Fruit fly (Drosophila melanogaster) whole organism, embryonic: Measurements from ENCODE around the gene Ac76E.

ENCODE experiments used
- CG1024 ChIP-seq: fragments of 200-800 bp; sonication (Bioruptor generic); IDR thresholded peaks from 2 replicates; pipeline ENCODE4 v1.3.6; 2022; ENCODE audit warnings: missing biosample characterization, missing genetic modification characterization
- CG10462 ChIP-seq: fragments of 200-800 bp; sonication (Bioruptor generic); optimal IDR thresholded peaks from 2 replicates; lab custom pipeline; 2016; ENCODE audit warnings: missing biosample characterization, missing genetic modification characterization
- CG12744 ChIP-seq: fragments of 200-800 bp; sonication (Bioruptor generic); optimal IDR thresholded peaks from 2 replicates; lab custom pipeline; 2016; ENCODE audit warnings: missing biosample characterization, missing genetic modification characterization
- CG13775 ChIP-seq: fragments of 200-800 bp; sonication (Bioruptor generic); optimal IDR thresholded peaks from 3 replicates; lab custom pipeline; 2017; ENCODE audit warnings: missing biosample characterization, mild to moderate bottlenecking, missing genetic modification characterization
- CG15514 ChIP-seq: fragments of 200-800 bp; sonication (Bioruptor generic); optimal IDR thresholded peaks from 3 replicates; lab custom pipeline; 2017; ENCODE audit warnings: missing biosample characterization, missing genetic modification characterization, mild to moderate bottlenecking, moderate library complexity, missing genetic modification reagents
- CG1647 ChIP-seq: fragments of 200-800 bp; sonication (Bioruptor generic); optimal IDR thresholded peaks from 3 replicates; lab custom pipeline; 2016; ENCODE audit warnings: missing biosample characterization, missing genetic modification characterization
- CG17802 ChIP-seq: fragments of 200-800 bp; sonication (Bioruptor generic); optimal IDR thresholded peaks from 2 replicates; lab custom pipeline; 2018; ENCODE audit warnings: missing biosample characterization, mild to moderate bottlenecking, missing genetic modification characterization, moderate library complexity
- CG17912 ChIP-seq: fragments of 200-800 bp; sonication (Bioruptor generic); optimal IDR thresholded peaks from 2 replicates; lab custom pipeline; 2018; ENCODE audit warnings: missing biosample characterization, mild to moderate bottlenecking, missing genetic modification characterization
- CG2712 ChIP-seq: fragments of 200-800 bp; optimal IDR thresholded peaks from 3 replicates; lab custom pipeline; 2019; ENCODE audit warnings: missing biosample characterization, mild to moderate bottlenecking, missing genetic modification characterization, moderate library complexity
- CG30403 ChIP-seq: fragments of 200-800 bp; sonication (Bioruptor generic); optimal IDR thresholded peaks from 3 replicates; lab custom pipeline; 2016; ENCODE audit warnings: missing biosample characterization, missing genetic modification characterization
- CG32767 ChIP-seq: fragments of 200-800 bp; sonication (Bioruptor generic); IDR thresholded peaks from 2 replicates; pipeline ENCODE4 v1.3.6; 2022; ENCODE audit warnings: missing biosample characterization, missing genetic modification characterization
- CG34376 ChIP-seq: fragments of 200-800 bp; sonication (Bioruptor generic); optimal IDR thresholded peaks from 2 replicates; lab custom pipeline; 2018; ENCODE audit warnings: missing biosample characterization, mild to moderate bottlenecking, missing genetic modification characterization
- CG6272 ChIP-seq: fragments of 200-800 bp; sonication (Bioruptor generic); IDR thresholded peaks from 2 replicates; pipeline ENCODE4 v1.3.6; 2022; ENCODE audit warnings: missing biosample characterization, missing genetic modification characterization
- D19A ChIP-seq: fragments of 200-800 bp; optimal IDR thresholded peaks from 3 replicates; lab custom pipeline; 2019; ENCODE audit warnings: missing biosample characterization, mild to moderate bottlenecking, missing genetic modification characterization, moderate library complexity
- Gsc ChIP-seq: fragments of 200-800 bp; sonication (Bioruptor generic); IDR thresholded peaks from 2 replicates; pipeline ENCODE4 v1.3.6; 2022; ENCODE audit warnings: missing biosample characterization, missing genetic modification characterization
- Gug ChIP-seq: fragments of 200-800 bp; sonication (Bioruptor generic); IDR thresholded peaks from 4 replicates; pipeline ENCODE4 v1.3.6; 2022; ENCODE audit warnings: missing biosample characterization, missing genetic modification characterization
- Mad ChIP-seq: fragments of 200-800 bp; sonication (Bioruptor generic); optimal IDR thresholded peaks from 2 replicates; lab custom pipeline; 2016; ENCODE audit warnings: missing biosample characterization, missing genetic modification characterization
- Oli ChIP-seq: fragments of 200-800 bp; sonication (Bioruptor generic); optimal IDR thresholded peaks from 2 replicates; lab custom pipeline; 2018; ENCODE audit warnings: missing biosample characterization, mild to moderate bottlenecking, missing genetic modification characterization, moderate library complexity
- Ravus ChIP-seq: fragments of 200-800 bp; sonication (Bioruptor generic); IDR thresholded peaks from 2 replicates; pipeline ENCODE4 v1.3.6; 2022; ENCODE audit warnings: missing biosample characterization, missing genetic modification characterization
- Sry-β ChIP-seq: fragments of 200-800 bp; sonication (Bioruptor generic); optimal IDR thresholded peaks from 2 replicates; lab custom pipeline; 2018; ENCODE audit warnings: missing biosample characterization, mild to moderate bottlenecking, missing genetic modification characterization, moderate library complexity
- Stat92E ChIP-seq, 3 experiments: fragments of >200 bp in 2 of 3; fragments of 200-800 bp in 1 of 3; sonication (Bioruptor generic) in 1 of 3; optimal IDR thresholded peaks; 2 replicates each; lab custom pipeline; 2017 to 2019; ENCODE audit warnings: missing biosample characterization in 3 of 3, missing genetic modification characterization in 3 of 3, mild to moderate bottlenecking in 1 of 3, moderate library complexity in 1 of 3
- TFAM ChIP-seq: fragments of 200-800 bp; sonication (Bioruptor generic); optimal IDR thresholded peaks from 2 replicates; lab custom pipeline; 2017; ENCODE audit warnings: missing biosample characterization, missing genetic modification characterization, inconsistent platforms
- Tbp ChIP-seq: fragments of >200 bp; optimal IDR thresholded peaks from 2 replicates; lab custom pipeline; 2018; ENCODE audit warnings: missing biosample characterization, missing genetic modification characterization
- Vsx1 ChIP-seq: fragments of 200-800 bp; sonication (Bioruptor generic); optimal IDR thresholded peaks from 2 replicates; lab custom pipeline; 2017; ENCODE audit warnings: missing biosample characterization, mild to moderate bottlenecking, missing genetic modification characterization, missing genetic modification reagents
- Xbp1 ChIP-seq: fragments of 200-800 bp; sonication (Bioruptor generic); optimal IDR thresholded peaks from 3 replicates; lab custom pipeline; 2016; ENCODE audit warnings: missing biosample characterization, mild to moderate bottlenecking, missing genetic modification characterization
- Xrp1 ChIP-seq: fragments of 200-800 bp; sonication (Bioruptor generic); IDR thresholded peaks from 2 replicates; pipeline ENCODE4 v1.3.6; 2022; ENCODE audit warnings: missing biosample characterization, missing genetic modification characterization
- al ChIP-seq: fragments of 200-800 bp; sonication (Bioruptor generic); IDR thresholded peaks from 2 replicates; pipeline ENCODE4 v1.3.6; 2022; ENCODE audit warnings: missing biosample characterization, missing genetic modification characterization
- aop ChIP-seq: fragments of 200-800 bp; sonication (Bioruptor generic); IDR thresholded peaks from 2 replicates; pipeline ENCODE4 v1.3.6; 2022; ENCODE audit warnings: missing biosample characterization, missing genetic modification characterization
- bigmax ChIP-seq: fragments of 200-800 bp; sonication (Bioruptor generic); optimal IDR thresholded peaks from 2 replicates; lab custom pipeline; 2018; ENCODE audit warnings: missing biosample characterization, mild to moderate bottlenecking, missing genetic modification characterization
- cato ChIP-seq: fragments of 200-800 bp; sonication (Bioruptor generic); optimal IDR thresholded peaks from 2 replicates; lab custom pipeline; 2016; ENCODE audit warnings: missing biosample characterization, missing genetic modification characterization, borderline replicate concordance
- ci ChIP-seq: fragments of 200-800 bp; sonication (Bioruptor generic); IDR thresholded peaks from 3 replicates; pipeline ENCODE4 v1.3.6; 2022; ENCODE audit warnings: missing biosample characterization, missing genetic modification characterization
- crc ChIP-seq: fragments of 200-800 bp; sonication (Bioruptor generic); optimal IDR thresholded peaks from 2 replicates; lab custom pipeline; 2016; ENCODE audit warnings: missing biosample characterization, missing genetic modification characterization
- crp ChIP-seq, 2 experiments: fragments of 200-800 bp; sonication (Bioruptor generic); optimal IDR thresholded peaks; 2 replicates in 1 of 2; 3 replicates in 1 of 2; lab custom pipeline; 2017; ENCODE audit warnings: missing biosample characterization in 2 of 2, missing genetic modification characterization in 2 of 2, mild to moderate bottlenecking in 1 of 2, moderate library complexity in 1 of 2
- cwo ChIP-seq: fragments of 200-800 bp; sonication (Bioruptor generic); optimal IDR thresholded peaks from 3 replicates; lab custom pipeline; 2017; ENCODE audit warnings: missing biosample characterization, missing genetic modification characterization, mild to moderate bottlenecking, moderate library complexity, missing genetic modification reagents
- dan ChIP-seq: fragments of 200-800 bp; sonication (Bioruptor generic); IDR thresholded peaks from 2 replicates; pipeline ENCODE4 v1.3.6; 2022; ENCODE audit warnings: missing biosample characterization, missing genetic modification characterization
- dati ChIP-seq: fragments of 200-800 bp; sonication (Bioruptor generic); IDR thresholded peaks from 2 replicates; pipeline ENCODE4 v1.3.6; 2022; ENCODE audit warnings: missing biosample characterization, missing genetic modification characterization
- dmrt11E ChIP-seq: fragments of 200-800 bp; sonication (Bioruptor generic); optimal IDR thresholded peaks from 3 replicates; lab custom pipeline; 2018; ENCODE audit warnings: missing biosample characterization, mild to moderate bottlenecking, missing genetic modification characterization, moderate library complexity
- dpn ChIP-seq, 2 experiments: fragments of 200-800 bp; sonication (Bioruptor generic); optimal IDR thresholded peaks; 3 replicates each; lab custom pipeline; 2016; ENCODE audit warnings: missing biosample characterization in 2 of 2, missing genetic modification characterization in 2 of 2
- fd96Cb ChIP-seq: fragments of 200-800 bp; sonication (Bioruptor generic); optimal IDR thresholded peaks from 2 replicates; lab custom pipeline; 2018; ENCODE audit warnings: missing biosample characterization, mild to moderate bottlenecking, missing genetic modification characterization, moderate library complexity
- ham ChIP-seq: fragments of 200-800 bp; sonication (Bioruptor generic); IDR thresholded peaks from 2 replicates; pipeline ENCODE4 v1.3.6; 2022; ENCODE audit warnings: missing biosample characterization, missing genetic modification characterization
- kah ChIP-seq: fragments of 200-800 bp; sonication (Bioruptor generic); optimal IDR thresholded peaks from 2 replicates; lab custom pipeline; 2018; ENCODE audit warnings: missing biosample characterization, mild to moderate bottlenecking, missing genetic modification characterization
- onecut ChIP-seq: fragments of 200-800 bp; sonication (Bioruptor generic); IDR thresholded peaks from 2 replicates; pipeline ENCODE4 v1.3.6; 2022; ENCODE audit warnings: missing biosample characterization, missing genetic modification characterization
- pfk ChIP-seq: fragments of 200-800 bp; sonication (Bioruptor generic); optimal IDR thresholded peaks from 2 replicates; lab custom pipeline; 2018; ENCODE audit warnings: missing biosample characterization, mild to moderate bottlenecking, missing genetic modification characterization, moderate library complexity
- prd ChIP-seq, 3 experiments: fragments of >200 bp in 2 of 3; fragments of 200-800 bp in 1 of 3; sonication (Bioruptor generic) in 1 of 3; optimal IDR thresholded peaks in 2 of 3; IDR thresholded peaks in 1 of 3; 2 replicates in 2 of 3; 3 replicates in 1 of 3; pipeline versions ENCODE4 v1.3.6 to Lab custom; 2017 to 2022; ENCODE audit warnings: missing biosample characterization in 1 of 3, missing genetic modification characterization in 1 of 3
- sob ChIP-seq: fragments of 200-800 bp; sonication (Bioruptor generic); IDR thresholded peaks from 2 replicates; pipeline ENCODE4 v1.3.6; 2022; ENCODE audit warnings: missing biosample characterization, missing genetic modification characterization
- ttk ChIP-seq: fragments of 200-800 bp; sonication (Bioruptor generic); IDR thresholded peaks from 2 replicates; pipeline ENCODE4 v2.1.2; 2022; ENCODE audit warnings: missing biosample characterization, missing genetic modification characterization
- unpg ChIP-seq: fragments of 200-800 bp; sonication (Bioruptor generic); optimal IDR thresholded peaks from 3 replicates; lab custom pipeline; 2018; ENCODE audit warnings: missing biosample characterization, mild to moderate bottlenecking, missing genetic modification characterization, moderate library complexity
- zf30C ChIP-seq: fragments of 200-800 bp; sonication (Bioruptor generic); optimal IDR thresholded peaks from 3 replicates; lab custom pipeline; 2018; ENCODE audit warnings: missing biosample characterization, mild to moderate bottlenecking, missing genetic modification characterization

Gene Ac76E

DNA sequence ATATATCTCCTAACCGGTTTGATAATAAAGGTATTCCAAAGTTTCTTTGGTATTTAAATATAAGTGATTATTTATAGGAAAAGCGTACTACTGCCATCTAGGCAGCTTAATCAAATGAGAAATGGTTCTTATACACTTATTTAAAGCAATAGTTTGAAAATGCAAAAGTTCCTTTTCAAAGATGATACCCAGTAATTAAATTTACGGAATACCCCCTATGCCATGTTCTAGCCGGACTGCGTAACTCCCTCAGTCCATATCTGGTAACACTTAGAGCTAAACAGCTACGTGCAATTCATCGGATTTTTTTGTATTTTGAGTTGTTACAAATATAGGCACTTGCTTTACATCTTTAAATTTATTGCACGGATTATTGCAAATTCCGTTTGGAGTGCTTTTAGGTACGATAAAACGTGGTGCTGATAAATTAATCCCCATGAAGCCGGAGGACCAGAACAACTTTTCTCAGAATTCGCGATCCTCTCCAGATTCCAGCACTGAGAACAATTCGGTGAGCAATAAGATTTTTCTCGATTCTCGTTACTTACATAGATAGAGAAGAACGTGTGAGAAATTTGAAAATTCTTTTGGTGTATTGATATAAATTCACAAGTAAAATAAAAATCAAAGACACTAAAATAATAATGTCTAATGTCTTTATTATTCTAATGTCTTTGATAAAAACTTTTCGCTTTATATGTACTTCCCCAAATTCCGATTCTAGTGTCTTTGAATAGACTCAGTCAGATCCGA, 63.6 kb downstream of the Ac76E start, which contains the start of gene CG7668 (continued):
- peak; percentile 78 for TF ChIP-seq cato (GFP tag; lab: Kevin White, UChicago)
- peak; percentile 97; the same call in 2 of the 3 replicates for TF ChIP-seq ci (GFP tag; lab: Robert Waterston, UW)
- TF ChIP-seq bigmax (GFP tag; lab: Kevin White, UChicago), result no peak
- TF ChIP-seq CG10462 (GFP tag; lab: Kevin White, UChicago), result peak; percentile 63
- TF ChIP-seq prd (optimal IDR thresholded peaks at IDR 0.05; lab: Kevin White, UChicago), result no peak
- TF ChIP-seq prd (GFP tag; IDR thresholded peaks at IDR 0.05; lab: Robert Waterston, UW), result peak; percentile 92
- peak; percentile 95 for TF ChIP-seq unpg (GFP tag; lab: Kevin White, UChicago)
- peak; percentile 86 for TF ChIP-seq CG15514 (GFP tag; lab: Kevin White, UChicago)
- no peak; the same call in 1 of the 2 replicates for TF ChIP-seq al
- TF ChIP-seq CG1647, result peak; percentile 23
- peak; percentile 79; the same call in 3 of the 4 replicates for TF ChIP-seq Gug (GFP tag; lab: Robert Waterston, UW)
- peak; percentile 84 for TF ChIP-seq CG12744 (GFP tag; lab: Kevin White, UChicago)
- TF ChIP-seq ham, result no peak
- peak; percentile 81 for TF ChIP-seq CG34376 (GFP tag; lab: Kevin White, UChicago)
- no peak; the same call in 1 of the 2 replicates for TF ChIP-seq dati
- peak; percentile 92 for TF ChIP-seq ttk (GFP tag; lab: Robert Waterston, UW)
- peak; percentile 5 to 51 for TF ChIP-seq crp (GFP tag; optimal IDR thresholded peaks at IDR 0.05; lab: Kevin White, UChicago)
- peak; percentile 89 to 93 for TF ChIP-seq dpn (GFP tag; optimal IDR thresholded peaks at IDR 0.05; lab: Kevin White, UChicago)
- TF ChIP-seq TFAM (GFP tag; lab: Kevin White, UChicago), result peak; percentile 34
- peak; percentile 80 for TF ChIP-seq cwo (GFP tag; lab: Kevin White, UChicago)
- peak; percentile 69 for TF ChIP-seq D19A
- TF ChIP-seq dan, result no peak
- TF ChIP-seq Sry-β, result peak; percentile 40
- peak; percentile 94 for TF ChIP-seq CG2712 (tag; lab: Kevin White, UChicago)
- TF ChIP-seq Ravus (GFP tag; lab: Robert Waterston, UW), result peak; percentile 50; the same call in 1 of the 2 replicates
- peak; percentile 92 for TF ChIP-seq dmrt11E
- TF ChIP-seq CG6272 (GFP tag; lab: Robert Waterston, UW), result no peak
- no peak for TF ChIP-seq Gsc
- TF ChIP-seq CG17802 (tag; lab: Kevin White, UChicago), result peak; percentile 67
- peak; percentile 78 for TF ChIP-seq Mad (GFP tag; lab: Kevin White, UChicago)
- TF ChIP-seq Xbp1 (GFP tag; lab: Kevin White, UChicago), result peak; percentile 91
- peak; percentile 47 for TF ChIP-seq pfk (GFP tag; lab: Kevin White, UChicago)
- peak; percentile 87 for TF ChIP-seq CG1024 (GFP tag; lab: Robert Waterston, UW)
- TF ChIP-seq Vsx1 (GFP tag; lab: Kevin White, UChicago), result peak; percentile 81
- TF ChIP-seq aop (GFP tag; lab: Robert Waterston, UW), result no peak
- TF ChIP-seq zf30C (GFP tag; lab: Kevin White, UChicago), result peak; percentile 88
- TF ChIP-seq Tbp (GFP tag; lab: Kevin White, UChicago), result no peak
- peak; percentile 89 for TF ChIP-seq Oli (tag; lab: Kevin White, UChicago)
- peak; percentile 39 for TF ChIP-seq CG17912 (GFP tag; lab: Kevin White, UChicago)
- TF ChIP-seq crc (GFP tag; lab: Kevin White, UChicago), result peak; percentile 69
- peak; percentile 90 for TF ChIP-seq CG30403 (GFP tag; lab: Kevin White, UChicago)
- peak; percentile 86 for TF ChIP-seq CG32767
- TF ChIP-seq sob, result peak; percentile 92; the same call in 1 of the 2 replicates
- peak in 1 of 3 experiments; percentile 79 for TF ChIP-seq Stat92E (GFP tag; optimal IDR thresholded peaks at IDR 0.05; lab: Kevin White, UChicago)
- TF ChIP-seq Xrp1 (GFP tag; lab: Robert Waterston, UW), result peak; percentile 93
- peak; percentile 87 for TF ChIP-seq fd96Cb (tag; lab: Kevin White, UChicago)
- peak; percentile 67 for TF ChIP-seq kah (GFP tag; lab: Kevin White, UChicago)
- TF ChIP-seq onecut, result peak; percentile 83
- TF ChIP-seq CG13775, result peak; percentile 84
